Fruit fly (Drosophila melanogaster) whole organism: Measurements from ENCODE around the gene CG17258.

ENCODE experiments used
- CG8478 ChIP-seq: fragments of >200 bp; optimal IDR thresholded peaks from 2 replicates; lab custom pipeline; 2018; ENCODE audit warnings: inconsistent platforms
- Dll ChIP-seq: fragments of >200 bp; optimal IDR thresholded peaks from 2 replicates; lab custom pipeline; 2017
- EcR ChIP-seq, 2 experiments: fragments of >200 bp; optimal IDR thresholded peaks; 2 replicates each; lab custom pipeline; 2017; ENCODE audit warnings: missing biosample characterization in 2 of 2, missing genetic modification characterization in 2 of 2, missing genetic modification reagents in 2 of 2
- pan ChIP-seq: fragments of >200 bp; optimal IDR thresholded peaks from 2 replicates; lab custom pipeline; 2017
- psq ChIP-seq: fragments of >200 bp; optimal IDR thresholded peaks from 2 replicates; lab custom pipeline; 2017
- usp ChIP-seq: fragments of >200 bp; optimal IDR thresholded peaks from 2 replicates; lab custom pipeline; 2017; ENCODE audit warnings: missing biosample characterization, missing genetic modification characterization, mixed read lengths

The CG17258 gene

dm6 chr2L:3034969-3035368 lies at the start of gene CG17258:
TSS of gene CG17258 (minus strand) at chr2L:3035348.
- TF ChIP-seq pan (lab: Kevin White, UChicago) (no peak), CG8478 (no peak), Dll (lab: Kevin White, UChicago) (no peak), psq (lab: Kevin White, UChicago) (no peak), EcR (GFP tag; optimal IDR thresholded peaks at IDR 0.05; lab: Kevin White, UChicago) (no peak)

- TF ChIP-seq usp (GFP tag; lab: Kevin White, UChicago) (no peak), pan (lab: Kevin White, UChicago) (no peak), EcR (GFP tag; optimal IDR thresholded peaks at IDR 0.05; lab: Kevin White, UChicago) (no peak), Dll (lab: Kevin White, UChicago) (no peak), CG8478 (no peak), psq (lab: Kevin White, UChicago) (no peak)
These were observed 48.4 kb upstream of the CG17258 start for dm6 chr2L:3083510-3083909.

dm6 chr2L:3082895-3083294 lies 47.7 kb upstream of the CG17258 start:
- TF ChIP-seq CG8478 (no peak), EcR (GFP tag; optimal IDR thresholded peaks at IDR 0.05; lab: Kevin White, UChicago) (no peak), pan (lab: Kevin White, UChicago) (no peak), usp (GFP tag; lab: Kevin White, UChicago) (no peak), Dll (lab: Kevin White, UChicago) (no peak), psq (lab: Kevin White, UChicago) (no peak)

DNA sequence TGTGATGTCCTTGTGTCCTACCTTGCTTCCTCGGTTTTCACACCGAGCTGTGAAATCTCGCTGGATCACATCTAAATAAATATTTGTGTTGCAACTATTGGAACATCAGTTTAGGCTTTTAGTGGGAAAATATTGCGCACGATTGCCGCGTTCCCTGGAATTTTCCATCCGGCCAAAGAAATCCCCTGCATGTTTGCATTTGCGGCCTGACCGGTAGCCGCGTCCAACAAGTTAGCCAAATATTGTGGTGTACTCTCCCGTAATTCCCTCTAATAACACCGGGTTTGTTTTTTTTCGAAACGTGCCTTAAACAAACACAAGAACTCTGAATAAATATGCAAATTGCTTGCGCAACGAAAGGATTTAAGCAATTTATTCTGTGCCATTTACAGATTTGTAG lies 43.6 kb upstream of the CG17258 start:
- TF ChIP-seq psq (lab: Kevin White, UChicago) (no peak), CG8478 (no peak), Dll (lab: Kevin White, UChicago) (no peak), pan (lab: Kevin White, UChicago) (no peak)

- TF ChIP-seq Dll (lab: Kevin White, UChicago) (no peak), pan (lab: Kevin White, UChicago) (no peak), EcR (GFP tag; optimal IDR thresholded peaks at IDR 0.05; lab: Kevin White, UChicago) (no peak), CG8478 (no peak), usp (GFP tag; lab: Kevin White, UChicago) (no peak), psq (lab: Kevin White, UChicago) (no peak)
These were observed 24.4 kb upstream of the CG17258 start for dm6 chr2L:3059624-3059919.

- no peak for TF ChIP-seq psq (lab: Kevin White, UChicago)
- no peak for TF ChIP-seq EcR (GFP tag; optimal IDR thresholded peaks at IDR 0.05; lab: Kevin White, UChicago)
- TF ChIP-seq Dll (lab: Kevin White, UChicago) = no peak
- no peak for TF ChIP-seq pan (lab: Kevin White, UChicago)
- TF ChIP-seq usp (GFP tag; lab: Kevin White, UChicago) = no peak
- TF ChIP-seq CG8478 = no peak
These were observed 23.9 kb upstream of the CG17258 start for dm6 chr2L:3058772-3059623.

DNA sequence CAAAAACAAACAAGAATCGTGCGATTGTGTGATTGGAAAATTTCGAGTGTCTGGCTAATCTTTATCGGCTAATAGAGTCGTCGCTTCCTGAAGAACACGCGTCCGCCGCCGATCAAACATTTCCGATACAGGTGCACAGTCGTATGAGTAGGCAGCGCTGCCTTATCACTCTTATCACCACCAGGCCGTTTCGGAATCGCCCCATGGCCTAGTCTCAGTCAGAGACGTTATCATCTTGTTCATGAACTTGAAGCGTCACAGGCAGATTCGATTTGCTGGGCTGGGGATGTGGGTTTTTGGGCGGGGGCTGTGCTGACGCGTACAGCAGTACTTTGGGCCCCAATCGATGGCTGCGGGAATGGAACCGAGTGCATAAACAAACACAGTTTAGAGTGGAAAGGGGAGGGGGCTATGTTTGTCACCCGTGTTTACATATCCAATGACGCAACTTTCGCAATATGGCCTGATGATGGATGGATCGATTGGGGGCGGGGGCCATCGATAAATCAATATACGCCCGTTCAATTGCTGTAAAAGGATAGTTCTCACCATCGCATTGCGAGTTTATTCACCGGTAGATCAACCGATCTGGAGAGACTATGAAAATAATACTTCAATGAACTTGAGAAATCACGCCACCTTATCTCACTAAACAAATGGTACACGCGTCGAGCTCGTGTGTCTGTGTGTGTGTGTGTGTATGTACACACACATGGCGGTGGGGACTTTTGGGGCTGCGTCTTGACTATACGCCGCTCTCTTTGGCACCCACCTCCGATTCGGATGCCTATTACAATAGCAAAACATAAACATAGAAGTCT lies 23.0 kb upstream of the CG17258 start:
- TF ChIP-seq EcR (GFP tag; optimal IDR thresholded peaks at IDR 0.05; lab: Kevin White, UChicago) (no peak), CG8478 (no peak), psq (lab: Kevin White, UChicago) (no peak)

- TF ChIP-seq Dll (lab: Kevin White, UChicago) = peak; percentile 22
- TF ChIP-seq CG8478 = no peak
- no peak for TF ChIP-seq psq (lab: Kevin White, UChicago)
- TF ChIP-seq pan (lab: Kevin White, UChicago) = no peak
These were observed 21.3 kb upstream of the CG17258 start, which contains the start of gene FASN1 for dm6 chr2L:3056448-3056790. TSS of gene FASN1 (plus strand) at chr2L:3056598.

DNA sequence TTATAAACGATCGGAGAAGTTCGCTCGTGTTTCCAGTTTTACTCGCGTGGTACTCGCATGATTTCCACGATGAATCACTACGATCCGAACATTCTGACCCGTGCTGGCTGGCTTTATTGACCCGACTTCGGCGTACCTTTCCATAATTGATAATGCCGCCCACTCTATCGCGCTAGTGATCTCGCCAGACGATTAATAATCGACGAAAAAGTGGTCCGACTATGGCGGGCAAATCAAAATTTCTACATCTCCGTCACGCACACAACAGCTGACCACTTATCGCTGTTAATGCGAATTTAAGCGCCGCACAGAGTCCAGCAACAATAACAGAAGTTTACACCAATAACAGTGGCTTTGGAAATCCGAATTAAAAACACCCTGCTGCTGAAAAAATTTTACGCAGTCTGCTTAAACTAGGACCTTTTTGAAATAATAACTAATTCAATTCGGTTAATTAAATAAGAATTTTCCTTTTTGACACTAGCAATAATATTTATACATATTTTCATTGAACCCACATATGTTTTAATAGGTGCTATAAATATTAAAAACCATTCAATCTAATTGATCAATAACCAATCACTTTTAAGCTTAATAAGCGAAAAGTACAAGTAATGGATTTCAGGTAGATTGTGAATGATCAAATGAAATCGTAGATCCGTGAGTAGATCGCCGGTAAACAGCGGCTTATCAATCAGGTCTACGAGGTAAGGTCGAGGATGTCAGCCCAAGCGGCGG lies 20.7 kb upstream of the CG17258 start:
- TF ChIP-seq EcR (GFP tag; optimal IDR thresholded peaks at IDR 0.05; lab: Kevin White, UChicago) (no peak), Dll (lab: Kevin White, UChicago) (no peak), usp (GFP tag; lab: Kevin White, UChicago) (no peak), psq (lab: Kevin White, UChicago) (no peak), CG8478 (no peak), pan (lab: Kevin White, UChicago) (no peak)

DNA sequence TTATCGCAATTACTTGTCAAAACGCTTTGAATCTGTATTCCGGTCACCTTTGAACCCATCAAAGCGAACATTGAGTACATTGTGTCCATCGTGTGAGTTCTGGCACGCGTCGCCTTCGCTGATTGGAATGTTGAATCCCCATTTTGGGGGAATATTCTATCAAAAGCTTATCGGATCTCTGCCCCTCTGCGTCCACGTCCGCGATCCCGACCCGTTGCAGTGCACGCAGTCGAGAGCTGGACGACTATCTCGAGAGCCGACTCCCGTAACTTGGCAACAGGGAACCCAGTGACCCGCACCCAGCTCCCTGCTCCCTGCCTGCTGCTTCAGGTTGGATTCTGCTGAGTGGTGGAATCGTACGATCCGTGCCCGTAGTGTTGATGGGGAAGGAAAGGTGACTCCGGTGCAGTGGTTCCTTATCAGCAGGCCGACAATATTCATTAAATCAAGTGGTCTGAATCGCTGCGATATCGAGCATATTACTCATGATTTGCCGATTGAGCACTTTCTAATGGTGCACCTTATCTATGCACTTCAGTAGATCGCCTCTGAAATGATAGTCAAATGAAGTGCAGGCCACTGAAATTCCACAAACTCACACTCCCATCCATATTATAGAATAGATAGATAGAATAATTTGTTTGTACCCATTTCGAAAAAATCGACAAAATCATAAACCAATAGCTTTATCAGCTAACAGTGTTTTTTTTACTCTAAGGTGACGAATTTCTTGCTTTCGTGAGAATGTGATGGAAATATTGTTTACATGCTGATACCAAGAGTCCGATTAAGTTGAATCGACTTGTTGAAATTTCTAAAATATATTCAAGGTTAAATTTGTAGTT lies 9.7 kb upstream of the CG17258 start:
- TF ChIP-seq pan (lab: Kevin White, UChicago) (no peak), usp (GFP tag; lab: Kevin White, UChicago) (no peak), CG8478 (no peak), EcR (GFP tag; optimal IDR thresholded peaks at IDR 0.05; lab: Kevin White, UChicago) (no peak), Dll (lab: Kevin White, UChicago) (no peak)

- TF ChIP-seq psq (lab: Kevin White, UChicago) (no peak), CG8478 (no peak), Dll (lab: Kevin White, UChicago) (no peak), pan (lab: Kevin White, UChicago) (no peak), EcR (GFP tag; optimal IDR thresholded peaks at IDR 0.05; lab: Kevin White, UChicago) (no peak), usp (GFP tag; lab: Kevin White, UChicago) (no peak)
These were observed 8.5 kb upstream of the CG17258 start, which contains the start of gene FASN2 for dm6 chr2L:3043647-3044046. TSS of gene FASN2 (plus strand) at chr2L:3043947.
